Fruit fly (Drosophila melanogaster) whole organism, pupa: ENCODE measurements around the gene CG13634.

Source experiments
- CG10348 ChIP-seq: fragments of 200-800 bp; sonication (Bioruptor generic); IDR thresholded peaks from 2 replicates; pipeline ENCODE4 v1.3.6; 2022; ENCODE audit warnings: missing biosample characterization, missing genetic modification characterization
- CG12605 ChIP-seq: fragments of 200-800 bp; sonication (Bioruptor generic); IDR thresholded peaks from 2 replicates; pipeline ENCODE4 v1.3.6; 2022; ENCODE audit warnings: missing biosample characterization, missing genetic modification characterization
- CG13204 ChIP-seq: fragments of 200-800 bp; sonication (Bioruptor generic); optimal IDR thresholded peaks from 2 replicates; lab custom pipeline; 2018; ENCODE audit warnings: missing biosample characterization, mild to moderate bottlenecking, missing genetic modification characterization, moderate library complexity
- CG14655 ChIP-seq: fragments of 200-800 bp; sonication (Bioruptor generic); optimal IDR thresholded peaks from 3 replicates; lab custom pipeline; 2017; ENCODE audit warnings: mild to moderate bottlenecking, missing biosample characterization, missing genetic modification reagents, missing genetic modification characterization
- CG15710 ChIP-seq: fragments of 200-800 bp; sonication (Bioruptor generic); optimal IDR thresholded peaks from 2 replicates; lab custom pipeline; 2018; ENCODE audit warnings: missing biosample characterization, mild to moderate bottlenecking, missing genetic modification characterization, moderate library complexity
- CG17806 ChIP-seq: fragments of 200-800 bp; sonication (Bioruptor generic); optimal IDR thresholded peaks from 2 replicates; lab custom pipeline; 2018; ENCODE audit warnings: missing biosample characterization, mild to moderate bottlenecking, missing genetic modification characterization, moderate library complexity
- CG32121 ChIP-seq: fragments of 200-800 bp; sonication (Bioruptor generic); IDR thresholded peaks from 2 replicates; pipeline ENCODE4 v1.3.6; 2022; ENCODE audit warnings: missing biosample characterization, missing genetic modification characterization
- CG34367 ChIP-seq: fragments of 200-800 bp; sonication (Bioruptor generic); optimal IDR thresholded peaks from 2 replicates; lab custom pipeline; 2018; ENCODE audit warnings: missing biosample characterization, mild to moderate bottlenecking, missing genetic modification characterization
- CG4496 ChIP-seq: fragments of 200-800 bp; sonication (Bioruptor generic); IDR thresholded peaks from 3 replicates; pipeline ENCODE4 v1.3.6; 2022; ENCODE audit warnings: missing biosample characterization, missing genetic modification characterization
- CG8159 ChIP-seq: fragments of 200-800 bp; sonication (Bioruptor generic); optimal IDR thresholded peaks from 3 replicates; lab custom pipeline; 2018; ENCODE audit warnings: missing biosample characterization, mild to moderate bottlenecking, missing genetic modification characterization, moderate library complexity
- CG8301 ChIP-seq: fragments of 200-800 bp; sonication (Bioruptor generic); optimal IDR thresholded peaks from 2 replicates; lab custom pipeline; 2018; ENCODE audit warnings: missing biosample characterization, mild to moderate bottlenecking, missing genetic modification characterization
- CG9948 ChIP-seq: fragments of 200-800 bp; sonication (Bioruptor generic); optimal IDR thresholded peaks from 2 replicates; lab custom pipeline; 2018; ENCODE audit warnings: missing biosample characterization, mild to moderate bottlenecking, missing genetic modification characterization, moderate library complexity
- D1 ChIP-seq: fragments of 200-800 bp; sonication (Bioruptor generic); optimal IDR thresholded peaks from 2 replicates; lab custom pipeline; 2018; ENCODE audit warnings: missing biosample characterization, mild to moderate bottlenecking, missing genetic modification characterization, moderate library complexity
- EcR ChIP-seq: fragments of 200-800 bp; sonication (Bioruptor generic); optimal IDR thresholded peaks from 3 replicates; lab custom pipeline; 2019; ENCODE audit warnings: missing biosample characterization, missing genetic modification characterization, mild to moderate bottlenecking, moderate library complexity, missing genetic modification reagents
- Ets98B ChIP-seq: fragments of 200-800 bp; sonication (Bioruptor generic); IDR thresholded peaks from 2 replicates; pipeline ENCODE4 v1.3.6; 2022; ENCODE audit warnings: missing biosample characterization, missing genetic modification characterization
- Pif1A ChIP-seq: fragments of 200-800 bp; sonication (Bioruptor generic); optimal IDR thresholded peaks from 3 replicates; lab custom pipeline; 2016; ENCODE audit warnings: missing biosample characterization, missing genetic modification characterization
- Pif1B ChIP-seq: fragments of 200-800 bp; sonication (Bioruptor generic); optimal IDR thresholded peaks from 3 replicates; lab custom pipeline; 2016; ENCODE audit warnings: missing biosample characterization, missing genetic modification characterization
- Snoo ChIP-seq: fragments of 200-800 bp; sonication (Bioruptor generic); optimal IDR thresholded peaks from 3 replicates; lab custom pipeline; 2017; ENCODE audit warnings: missing biosample characterization, mild to moderate bottlenecking, missing genetic modification characterization, inconsistent platforms
- fd96Ca ChIP-seq: fragments of 200-800 bp; sonication (Bioruptor generic); IDR thresholded peaks from 3 replicates; pipeline ENCODE4 v1.3.6; 2022; ENCODE audit warnings: missing biosample characterization, missing genetic modification characterization
- gl ChIP-seq: fragments of 200-800 bp; sonication (Bioruptor generic); optimal IDR thresholded peaks from 2 replicates; lab custom pipeline; 2018; ENCODE audit warnings: missing biosample characterization, mild to moderate bottlenecking, missing genetic modification characterization
- rn ChIP-seq: fragments of 200-800 bp; sonication (Bioruptor generic); IDR thresholded peaks from 2 replicates; pipeline ENCODE4 v1.3.6; 2022; ENCODE audit warnings: missing biosample characterization, missing genetic modification characterization

The CG13634 gene

dm6 chr3R:24778218-24778739 lies 11.7 kb downstream of the CG13634 start:
- TF ChIP-seq CG8301: no peak
- no peak for TF ChIP-seq CG12605 (GFP tag; lab: Robert Waterston, UW)
- no peak for TF ChIP-seq Pif1B (GFP tag; lab: Kevin White, UChicago)
- no peak for TF ChIP-seq Pif1A (GFP tag; lab: Kevin White, UChicago)
- no peak for TF ChIP-seq CG14655 (GFP tag; lab: Kevin White, UChicago)
- no peak for TF ChIP-seq gl
- no peak for TF ChIP-seq CG8159 (tag; lab: Kevin White, UChicago)
- no peak for TF ChIP-seq EcR
- TF ChIP-seq CG15710 (tag; lab: Kevin White, UChicago): no peak
- TF ChIP-seq CG32121 (GFP tag; lab: Robert Waterston, UW): no peak
- TF ChIP-seq D1 (tag; lab: Kevin White, UChicago): no peak
- TF ChIP-seq CG4496: no peak
- TF ChIP-seq CG10348: no peak

- TF ChIP-seq rn (GFP tag; lab: Robert Waterston, UW) (no peak), CG14655 (GFP tag; lab: Kevin White, UChicago) (no peak), CG8301 (no peak), Ets98B (GFP tag; lab: Robert Waterston, UW) (no peak), Snoo (no peak), CG9948 (tag; lab: Kevin White, UChicago) (no peak), CG34367 (tag; lab: Kevin White, UChicago) (no peak), CG4496 (no peak), fd96Ca (GFP tag; lab: Robert Waterston, UW) (no peak), CG32121 (GFP tag; lab: Robert Waterston, UW) (no peak), CG12605 (GFP tag; lab: Robert Waterston, UW) (no peak), CG13204 (GFP tag; lab: Kevin White, UChicago) (no peak), gl (no peak), Pif1B (GFP tag; lab: Kevin White, UChicago) (no peak)
These were observed 12.8 kb downstream of the CG13634 start for dm6 chr3R:24777101-24777500.

dm6 chr3R:24773422-24773821 lies 16.5 kb downstream of the CG13634 start:
- TF ChIP-seq CG14655 (GFP tag; lab: Kevin White, UChicago): peak; percentile 26
- no peak for TF ChIP-seq CG8301
- no peak; the same call in 1 of the 2 replicates for TF ChIP-seq CG32121 (GFP tag; lab: Robert Waterston, UW)
- TF ChIP-seq CG15710 (tag; lab: Kevin White, UChicago): no peak
- no peak for TF ChIP-seq D1 (tag; lab: Kevin White, UChicago)
- TF ChIP-seq CG12605 (GFP tag; lab: Robert Waterston, UW): no peak; the same call in 1 of the 2 replicates
- TF ChIP-seq CG10348: no peak
- TF ChIP-seq CG13204 (GFP tag; lab: Kevin White, UChicago): no peak
- no peak for TF ChIP-seq gl
- no peak for TF ChIP-seq Pif1B (GFP tag; lab: Kevin White, UChicago)
- no peak for TF ChIP-seq EcR
- no peak for TF ChIP-seq CG9948 (tag; lab: Kevin White, UChicago)
- TF ChIP-seq CG17806 (tag; lab: Kevin White, UChicago): no peak
- peak; percentile 31; the same call in 1 of the 2 replicates for TF ChIP-seq rn (GFP tag; lab: Robert Waterston, UW)
- TF ChIP-seq CG8159 (tag; lab: Kevin White, UChicago): no peak
- no peak for TF ChIP-seq Snoo
- no peak for TF ChIP-seq Ets98B (GFP tag; lab: Robert Waterston, UW)
- TF ChIP-seq CG34367 (tag; lab: Kevin White, UChicago): no peak
- no peak for TF ChIP-seq fd96Ca (GFP tag; lab: Robert Waterston, UW)
- peak; percentile 1 for TF ChIP-seq Pif1A (GFP tag; lab: Kevin White, UChicago)
- TF ChIP-seq CG4496: peak; percentile 40; the same call in 1 of the 3 replicates

dm6 chr3R:24773016-24773415 lies 16.9 kb downstream of the CG13634 start:
- no peak for TF ChIP-seq rn (GFP tag; lab: Robert Waterston, UW)
- TF ChIP-seq CG9948 (tag; lab: Kevin White, UChicago): no peak
- no peak for TF ChIP-seq CG12605 (GFP tag; lab: Robert Waterston, UW)
- TF ChIP-seq CG8159 (tag; lab: Kevin White, UChicago): no peak
- no peak for TF ChIP-seq CG34367 (tag; lab: Kevin White, UChicago)
- no peak for TF ChIP-seq D1 (tag; lab: Kevin White, UChicago)
- no peak for TF ChIP-seq Ets98B (GFP tag; lab: Robert Waterston, UW)
- no peak for TF ChIP-seq CG14655 (GFP tag; lab: Kevin White, UChicago)
- no peak for TF ChIP-seq CG32121 (GFP tag; lab: Robert Waterston, UW)
- TF ChIP-seq CG17806 (tag; lab: Kevin White, UChicago): no peak
- TF ChIP-seq EcR: no peak
- no peak for TF ChIP-seq CG8301
- TF ChIP-seq CG15710 (tag; lab: Kevin White, UChicago): no peak
- no peak for TF ChIP-seq gl
- TF ChIP-seq CG13204 (GFP tag; lab: Kevin White, UChicago): no peak
- TF ChIP-seq Pif1B (GFP tag; lab: Kevin White, UChicago): no peak
- no peak for TF ChIP-seq Snoo
- TF ChIP-seq CG4496: no peak
- TF ChIP-seq, all 21 proteins: peak for 0

dm6 chr3R:24771273-24772231 lies 18.4 kb downstream of the CG13634 start, which contains the start of gene CG42331:
TSS of gene CG42331 (plus strand) at chr3R:24772181.
- no peak for TF ChIP-seq Snoo
- peak; percentile 47; the same call in 2 of the 3 replicates for TF ChIP-seq fd96Ca (GFP tag; lab: Robert Waterston, UW)
- TF ChIP-seq CG4496: 0 out of 3 replicates have a peak, but pooled peaks have one; percentile 17
- TF ChIP-seq, all 21 proteins: peak for 2
